Worm (Caenorhabditis elegans) whole organism, L1 larva: Measurements from ENCODE around the gene C05D12.3.
A peak's percentile ranks its signal among the peaks of the same experiment; 100 is the strongest.

Experiments
- C04F5.9 ChIP-seq: sonication (generic microtip); optimal IDR thresholded peaks from 2 replicates; lab custom pipeline; 2016; ENCODE audit warnings: missing genetic modification characterization, missing compliant biosample characterization
- aha-1 ChIP-seq: fragments of 150-350 bp; optimal IDR thresholded peaks from 2 replicates; lab custom pipeline; 2014; ENCODE audit warnings: missing biosample characterization, missing genetic modification characterization
- aly-2 ChIP-seq: fragments of 150-350 bp; optimal IDR thresholded peaks from 2 replicates; lab custom pipeline; 2014; ENCODE audit warnings: missing biosample characterization, missing genetic modification characterization
- blmp-1 ChIP-seq: fragments of 150-350 bp; optimal IDR thresholded peaks from 2 replicates; lab custom pipeline; 2014; ENCODE audit warnings: missing biosample characterization, missing genetic modification characterization
- ceh-63 ChIP-seq: fragments of 200-800 bp; sonication (Bioruptor generic); optimal IDR thresholded peaks from 2 replicates; lab custom pipeline; 2018; ENCODE audit warnings: mild to moderate bottlenecking, missing genetic modification characterization, missing compliant biosample characterization
- ceh-8 ChIP-seq: fragments of 200-800 bp; sonication (Bioruptor generic); optimal IDR thresholded peaks from 2 replicates; lab custom pipeline; 2018; ENCODE audit warnings: mild to moderate bottlenecking, missing genetic modification characterization, moderate library complexity, missing compliant biosample characterization
- dpl-1 ChIP-seq, 3 experiments: fragments of 150-350 bp in 2 of 3; sonication (generic microtip) in 1 of 3; optimal IDR thresholded peaks; 2 replicates each; lab custom pipeline; 2014 to 2017; ENCODE audit warnings: missing biosample characterization in 3 of 3, missing genetic modification characterization in 3 of 3, missing genetic modification reagents in 3 of 3
- efl-1 ChIP-seq, 4 experiments: fragments of 150-350 bp; optimal IDR thresholded peaks in 3 of 4; peaks in 1 of 4; 1 replicate in 1 of 4; 2 replicates in 3 of 4; lab custom pipeline; 2014; ENCODE audit warnings: missing biosample characterization in 2 of 4, missing genetic modification characterization in 2 of 4, missing genetic modification reagents in 2 of 4
- efl-3 ChIP-seq: fragments of 200-800 bp; sonication (Bioruptor generic); optimal IDR thresholded peaks from 2 replicates; lab custom pipeline; 2018; ENCODE audit warnings: mild to moderate bottlenecking, missing genetic modification characterization, missing compliant biosample characterization
- egl-13 ChIP-seq: sonication (generic microtip); optimal IDR thresholded peaks from 2 replicates; lab custom pipeline; 2016; ENCODE audit warnings: missing genotype, missing genetic modification reagents, missing genetic modification characterization, missing compliant biosample characterization
- elt-3 ChIP-seq, 6 experiments: fragments of 150-350 bp in 1 of 6; sonication (generic microtip); optimal IDR thresholded peaks; 2 replicates each; lab custom pipeline; 2017 to 2018; ENCODE audit warnings: missing biosample characterization in 6 of 6, missing genetic modification characterization in 6 of 6, inconsistent platforms in 1 of 6
- fkh-10 ChIP-seq: sonication (generic microtip); optimal IDR thresholded peaks from 2 replicates; lab custom pipeline; 2017; ENCODE audit warnings: missing biosample characterization, missing genetic modification reagents, missing genetic modification characterization
- fkh-4 ChIP-seq: sonication (generic microtip); optimal IDR thresholded peaks from 2 replicates; lab custom pipeline; 2016; ENCODE audit warnings: missing compliant biosample characterization, missing genetic modification characterization, borderline replicate concordance
- fkh-8 ChIP-seq: sonication (generic microtip); optimal IDR thresholded peaks from 2 replicates; lab custom pipeline; 2016; ENCODE audit warnings: mild to moderate bottlenecking, missing genetic modification characterization, missing compliant biosample characterization
- fos-1 ChIP-seq: fragments of 150-350 bp; optimal IDR thresholded peaks from 2 replicates; lab custom pipeline; 2014; ENCODE audit warnings: missing biosample characterization, missing genetic modification characterization
- hpl-2 ChIP-seq: fragments of 150-350 bp; optimal IDR thresholded peaks from 2 replicates; lab custom pipeline; 2014; ENCODE audit warnings: missing biosample characterization, missing genetic modification reagents, missing genetic modification characterization
- isw-1 ChIP-seq: fragments of 200-800 bp; sonication (Bioruptor generic); IDR thresholded peaks from 2 replicates; pipeline ENCODE4 v1.3.6; 2022; ENCODE audit warnings: missing genetic modification characterization, missing compliant biosample characterization
- lin-13 ChIP-seq: fragments of 150-350 bp; optimal IDR thresholded peaks from 2 replicates; lab custom pipeline; 2014; ENCODE audit warnings: missing biosample characterization, missing genetic modification reagents, missing genetic modification characterization
- lin-14 ChIP-seq: fragments of 200-800 bp; sonication (Bioruptor generic); optimal IDR thresholded peaks from 2 replicates; lab custom pipeline; 2018; ENCODE audit warnings: mild to moderate bottlenecking, missing genetic modification characterization, moderate library complexity, missing compliant biosample characterization
- lin-15B ChIP-seq: fragments of 150-350 bp; sonication (generic microtip); optimal IDR thresholded peaks from 3 replicates; lab custom pipeline; 2014; ENCODE audit warnings: missing biosample characterization, missing genetic modification characterization
- lsy-2 ChIP-seq, 2 experiments: fragments of 150-350 bp; optimal IDR thresholded peaks; 2 replicates each; lab custom pipeline; 2014; ENCODE audit warnings: missing biosample characterization in 2 of 2, missing genetic modification characterization in 2 of 2
- mab-9 ChIP-seq: fragments of 200-800 bp; sonication (Bioruptor generic); IDR thresholded peaks from 2 replicates; pipeline ENCODE4 v1.3.6; 2022; ENCODE audit warnings: missing genetic modification reagents, missing genetic modification characterization, missing compliant biosample characterization
- mep-1 ChIP-seq: fragments of 150-350 bp; optimal IDR thresholded peaks from 2 replicates; lab custom pipeline; 2014; ENCODE audit warnings: missing biosample characterization, missing genetic modification characterization
- nhr-11 ChIP-seq: fragments of 150-350 bp; optimal IDR thresholded peaks from 2 replicates; lab custom pipeline; 2014; ENCODE audit warnings: missing biosample characterization, missing genetic modification characterization
- nhr-19 ChIP-seq: fragments of 200-800 bp; sonication (Bioruptor generic); conservative IDR thresholded peaks from 2 replicates; pipeline ENCODE4 v1.3.6; 2022; ENCODE audit warnings: missing genetic modification characterization, missing compliant biosample characterization
- nhr-76 ChIP-seq: sonication (generic microtip); optimal IDR thresholded peaks from 2 replicates; lab custom pipeline; 2017; ENCODE audit warnings: missing biosample characterization, missing genetic modification characterization
- nhr-77 ChIP-seq: fragments of 150-350 bp; optimal IDR thresholded peaks from 2 replicates; lab custom pipeline; 2014; ENCODE audit warnings: missing biosample characterization, missing genetic modification characterization
- nhr-85 ChIP-seq: sonication (generic microtip); peaks from one replicate; lab custom pipeline; 2016; ENCODE audit warnings: missing genetic modification characterization, inconsistent platforms, missing compliant biosample characterization
- pag-3 ChIP-seq: sonication (generic microtip); optimal IDR thresholded peaks from 2 replicates; lab custom pipeline; 2017; ENCODE audit warnings: missing genetic modification characterization, mild to moderate bottlenecking, missing compliant biosample characterization, antibody characterized with exemption, borderline replicate concordance; ENCODE audit not compliant: insufficient read depth
- pqm-1 ChIP-seq: sonication (generic microtip); optimal IDR thresholded peaks from 3 replicates; lab custom pipeline; 2017; ENCODE audit warnings: missing biosample characterization, missing genetic modification characterization
- skn-1 ChIP-seq: fragments of 150-350 bp; optimal IDR thresholded peaks from 2 replicates; lab custom pipeline; 2014; ENCODE audit warnings: missing biosample characterization, missing genetic modification characterization
- snpc-4 ChIP-seq: fragments of 150-350 bp; optimal IDR thresholded peaks from 2 replicates; lab custom pipeline; 2014; ENCODE audit warnings: missing biosample characterization, missing genetic modification characterization
- sptf-1 ChIP-seq: fragments of 150-350 bp; optimal IDR thresholded peaks from 2 replicates; lab custom pipeline; 2014; ENCODE audit warnings: missing biosample characterization, missing genetic modification characterization
- sup-37 ChIP-seq: fragments of 200-800 bp; sonication (Bioruptor generic); optimal IDR thresholded peaks from 2 replicates; lab custom pipeline; 2018; ENCODE audit warnings: mild to moderate bottlenecking, missing genetic modification characterization, missing compliant biosample characterization
- swsn-7 ChIP-seq: sonication (generic microtip); optimal IDR thresholded peaks from 2 replicates; lab custom pipeline; 2016; ENCODE audit warnings: missing genetic modification characterization, missing compliant biosample characterization
- tlp-1 ChIP-seq: fragments of 150-350 bp; optimal IDR thresholded peaks from 2 replicates; lab custom pipeline; 2014; ENCODE audit warnings: missing biosample characterization, missing genetic modification characterization
- unc-86 ChIP-seq: sonication (generic microtip); optimal IDR thresholded peaks from 2 replicates; lab custom pipeline; 2016; ENCODE audit warnings: missing genetic modification characterization, missing compliant biosample characterization
- unc-98 ChIP-seq: fragments of 200-800 bp; sonication (Bioruptor generic); IDR thresholded peaks from 2 replicates; pipeline ENCODE4 v1.3.6; 2022; ENCODE audit warnings: missing genetic modification characterization, missing compliant biosample characterization
- zip-4 ChIP-seq: fragments of 200-800 bp; sonication (Bioruptor generic); optimal IDR thresholded peaks from 2 replicates; lab custom pipeline; 2018; ENCODE audit warnings: mild to moderate bottlenecking, missing genetic modification characterization, moderate library complexity, missing compliant biosample characterization
- ztf-11 ChIP-seq, 2 experiments: sonication (generic microtip); optimal IDR thresholded peaks; 2 replicates each; lab custom pipeline; 2016 to 2017; ENCODE audit warnings: missing genetic modification characterization in 2 of 2, missing biosample characterization in 1 of 2, missing compliant biosample characterization in 1 of 2

C05D12.3 gene

DNA sequence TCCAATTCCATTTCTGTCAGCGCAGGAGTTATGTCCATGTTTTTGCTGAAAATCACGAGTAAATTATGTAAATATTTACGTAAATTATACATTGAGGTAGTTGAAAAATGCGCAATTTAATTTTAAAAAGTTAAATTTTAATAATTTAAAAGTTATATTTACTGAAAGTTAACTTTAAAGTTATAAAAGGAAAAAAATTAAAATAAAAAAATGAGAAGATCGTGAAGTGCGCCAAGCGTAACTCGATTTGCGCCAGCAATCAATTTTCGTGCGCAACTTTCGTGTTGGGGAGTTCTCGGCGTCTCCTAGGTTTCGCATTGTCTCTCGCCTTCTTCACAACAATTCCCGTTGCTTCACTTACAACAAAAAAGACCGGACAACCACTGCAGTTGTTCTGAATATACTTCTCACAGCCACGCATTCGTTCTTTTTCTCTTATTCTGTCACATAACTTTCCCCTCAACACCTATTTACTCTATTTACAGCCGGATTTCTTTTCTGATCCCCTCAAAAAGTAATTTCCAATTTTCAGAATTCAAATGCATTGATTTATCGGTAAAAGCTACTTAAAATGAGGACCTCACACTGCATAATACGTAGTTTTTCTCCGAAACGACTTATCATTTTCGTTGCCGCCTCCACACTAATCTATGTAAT is 48.6 kb downstream of the C05D12.3 start, which contains the start of the genes metl-1 and W02B12.11 (continued):
- TF ChIP-seq pqm-1 (tag; lab: Kevin White, UChicago) (no peak), aha-1 (tag; lab: Kevin White, UChicago) (peak; percentile 74), fkh-4 (peak; percentile 46), isw-1 (peak; percentile 82), efl-3 (GFP tag; lab: Kevin White, UChicago) (peak; percentile 28), nhr-11 (peak; percentile 49), ztf-11 (tag; optimal IDR thresholded peaks at IDR 0.05; lab: Kevin White, UChicago) (peak in 1 of 2 experiments; percentile 55), snpc-4 (tag; lab: Kevin White, UChicago) (peak; percentile 81), lin-15B (tag; lab: Kevin White, UChicago) (peak; percentile 69), lin-13 (GFP tag; lab: Kevin White, UChicago) (peak; percentile 67), zip-4 (GFP tag; lab: Kevin White, UChicago) (peak; percentile 70), lin-14 (no peak), efl-1 (optimal IDR thresholded peaks at IDR 0.05; lab: Kevin White, UChicago) (peak; percentile 80 to 85), efl-1 (GFP tag; optimal IDR thresholded peaks at IDR 0.05 in 1 of 2; lab: Kevin White, UChicago) (peak; percentile 79 to 98), swsn-7 (peak; percentile 90), hpl-2 (peak; percentile 4), dpl-1 (GFP tag; optimal IDR thresholded peaks at IDR 0.05; lab: Kevin White, UChicago) (peak; percentile 74 to 81 (median 81)), nhr-77 (tag; lab: Kevin White, UChicago) (peak; percentile 39), unc-98 (no peak), nhr-19 (GFP tag; lab: Robert Waterston, UW) (peak; percentile 92), mab-9 (GFP tag; lab: Robert Waterston, UW) (peak; percentile 78), fos-1 (tag; lab: Kevin White, UChicago) (peak; percentile 20), nhr-76 (tag; lab: Kevin White, UChicago) (no peak), mep-1 (peak; percentile 96), unc-86 (tag; lab: Kevin White, UChicago) (peak; percentile 82), sptf-1 (no peak), ceh-8 (GFP tag; lab: Kevin White, UChicago) (peak; percentile 70), ceh-63 (GFP tag; lab: Kevin White, UChicago) (no peak), skn-1 (peak; percentile 72), tlp-1 (tag; lab: Kevin White, UChicago) (no peak), egl-13 (peak; percentile 58), nhr-85 (tag; lab: Kevin White, UChicago) (peak; percentile 91), fkh-8 (tag; lab: Kevin White, UChicago) (peak; percentile 79), aly-2 (tag; lab: Kevin White, UChicago) (peak; percentile 29), sup-37 (GFP tag; lab: Kevin White, UChicago) (peak; percentile 9)

DNA sequence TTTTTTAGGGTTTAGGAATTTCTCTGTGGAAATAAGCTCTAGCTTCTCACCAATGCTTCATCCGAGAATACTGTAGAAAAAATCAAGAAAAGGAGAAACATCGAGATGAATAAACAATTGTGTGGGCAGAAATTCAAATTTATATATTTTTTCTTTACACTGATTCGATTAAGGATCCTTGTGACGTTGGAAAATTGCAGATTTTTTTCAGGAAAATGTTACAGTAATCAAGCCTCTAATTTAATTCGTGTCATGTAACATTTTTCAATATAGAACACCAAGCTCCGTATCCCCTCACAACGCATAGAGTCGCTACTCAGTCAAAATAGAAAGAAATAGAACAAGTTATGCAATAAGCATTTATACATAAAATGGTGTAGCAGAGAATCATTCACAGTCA is 51.3 kb downstream of the C05D12.3 start, which contains the start of gene W02B12.16:
Gene W02B12.16, minus strand, starts transcription at position 101 of the 400 bp plus-strand sequence.
- no peak for TF ChIP-seq nhr-11
- no peak for TF ChIP-seq pag-3 (tag; lab: Kevin White, UChicago)
- TF ChIP-seq elt-3 (tag; optimal IDR thresholded peaks at IDR 0.05; lab: Kevin White, UChicago), result no peak
- TF ChIP-seq C04F5.9 (tag; lab: Kevin White, UChicago), result no peak
- TF ChIP-seq fkh-10 (GFP tag; lab: Kevin White, UChicago), result no peak
- TF ChIP-seq blmp-1 (tag; lab: Kevin White, UChicago), result no peak
- no peak for TF ChIP-seq aha-1 (tag; lab: Kevin White, UChicago)
- no peak for TF ChIP-seq ztf-11 (tag; optimal IDR thresholded peaks at IDR 0.05; lab: Kevin White, UChicago)
- TF ChIP-seq lsy-2 (tag; optimal IDR thresholded peaks at IDR 0.05; lab: Kevin White, UChicago), result no peak
- no peak for TF ChIP-seq isw-1
